Fruit fly (Drosophila melanogaster) whole organism, embryonic: ENCODE data around the gene dpr3.
A peak's percentile ranks its signal among the peaks of the same experiment; 100 is the strongest.

Experiments used
- Antp ChIP-seq: fragments of 200-800 bp; sonication (Bioruptor generic); optimal IDR thresholded peaks from 3 replicates; lab custom pipeline; 2016; ENCODE audit warnings: missing biosample characterization, missing genetic modification characterization
- Awh ChIP-seq: fragments of 200-800 bp; sonication (Bioruptor generic); IDR thresholded peaks from 2 replicates; pipeline ENCODE4, ENCODE4 v1.3.6; 2022; ENCODE audit warnings: missing biosample characterization, missing genetic modification characterization
- Bgb ChIP-seq: fragments of 200-800 bp; sonication (Bioruptor generic); IDR thresholded peaks from 2 replicates; pipeline ENCODE4 v1.3.6; 2022; ENCODE audit warnings: missing biosample characterization, missing genetic modification characterization; ENCODE audit not compliant: partially characterized antibody
- CG1024 ChIP-seq: fragments of 200-800 bp; sonication (Bioruptor generic); IDR thresholded peaks from 2 replicates; pipeline ENCODE4 v1.3.6; 2022; ENCODE audit warnings: missing biosample characterization, missing genetic modification characterization
- CG10274 ChIP-seq: fragments of 200-800 bp; sonication (Bioruptor generic); optimal IDR thresholded peaks from 3 replicates; lab custom pipeline; 2017; ENCODE audit warnings: missing biosample characterization, mild to moderate bottlenecking, missing genetic modification characterization
- CG10431 ChIP-seq: fragments of 200-800 bp; sonication (Bioruptor generic); optimal IDR thresholded peaks from 3 replicates; lab custom pipeline; 2018; ENCODE audit warnings: missing biosample characterization, mild to moderate bottlenecking, missing genetic modification characterization
- CG10462 ChIP-seq: fragments of 200-800 bp; sonication (Bioruptor generic); optimal IDR thresholded peaks from 2 replicates; lab custom pipeline; 2016; ENCODE audit warnings: missing biosample characterization, missing genetic modification characterization
- CG12299 ChIP-seq: fragments of 200-800 bp; sonication (Bioruptor generic); optimal IDR thresholded peaks from 2 replicates; lab custom pipeline; 2018; ENCODE audit warnings: missing biosample characterization, mild to moderate bottlenecking, missing genetic modification characterization
- CG14965 ChIP-seq: fragments of 200-800 bp; sonication (Bioruptor generic); optimal IDR thresholded peaks from 2 replicates; lab custom pipeline; 2016; ENCODE audit warnings: missing biosample characterization, missing genetic modification characterization, borderline replicate concordance
- CG17612 ChIP-seq: fragments of 200-800 bp; sonication (Bioruptor generic); IDR thresholded peaks from 2 replicates; pipeline ENCODE4 v1.3.6; 2022; ENCODE audit warnings: missing biosample characterization, missing genetic modification characterization
- CG17802 ChIP-seq: fragments of 200-800 bp; sonication (Bioruptor generic); optimal IDR thresholded peaks from 2 replicates; lab custom pipeline; 2018; ENCODE audit warnings: missing biosample characterization, mild to moderate bottlenecking, missing genetic modification characterization, moderate library complexity
- CG31224 ChIP-seq: fragments of 200-800 bp; sonication (Bioruptor generic); IDR thresholded peaks from 2 replicates; pipeline ENCODE4 v1.3.6; 2022; ENCODE audit warnings: missing biosample characterization, missing genetic modification characterization
- CG32772 ChIP-seq: fragments of 200-800 bp; sonication (Bioruptor generic); IDR thresholded peaks from 2 replicates; pipeline ENCODE4 v1.3.6; 2022; ENCODE audit warnings: missing biosample characterization, missing genetic modification characterization
- CG3281 ChIP-seq: fragments of 200-800 bp; sonication (Bioruptor generic); optimal IDR thresholded peaks from 3 replicates; lab custom pipeline; 2017; ENCODE audit warnings: missing biosample characterization, mild to moderate bottlenecking, missing genetic modification characterization
- CG34376 ChIP-seq: fragments of 200-800 bp; sonication (Bioruptor generic); optimal IDR thresholded peaks from 2 replicates; lab custom pipeline; 2018; ENCODE audit warnings: missing biosample characterization, mild to moderate bottlenecking, missing genetic modification characterization
- CG6654 ChIP-seq: fragments of 200-800 bp; sonication (Bioruptor generic); optimal IDR thresholded peaks from 2 replicates; lab custom pipeline; 2017; ENCODE audit warnings: missing biosample characterization, mild to moderate bottlenecking, missing genetic modification characterization
- CG7786 ChIP-seq: fragments of 200-800 bp; sonication (Bioruptor generic); optimal IDR thresholded peaks from 2 replicates; lab custom pipeline; 2016; ENCODE audit warnings: missing biosample characterization, missing genetic modification characterization
- CG9727 ChIP-seq: fragments of 200-800 bp; sonication (Bioruptor generic); optimal IDR thresholded peaks from 3 replicates; lab custom pipeline; 2017; ENCODE audit warnings: missing biosample characterization, mild to moderate bottlenecking, missing genetic modification characterization
- CG9932 ChIP-seq: fragments of 200-800 bp; sonication (Bioruptor generic); IDR thresholded peaks from 2 replicates; pipeline ENCODE4 v1.3.6; 2022; ENCODE audit warnings: missing biosample characterization, missing genetic modification characterization
- D ChIP-seq, 2 experiments: fragments of 200-800 bp in 1 of 2; fragments of >200 bp in 1 of 2; sonication (Bioruptor generic) in 1 of 2; optimal IDR thresholded peaks; 2 replicates in 1 of 2; 3 replicates in 1 of 2; lab custom pipeline; 2017; ENCODE audit warnings: mild to moderate bottlenecking in 1 of 2, missing biosample characterization in 1 of 2, missing genetic modification characterization in 1 of 2, missing genetic modification reagents in 1 of 2
- HLH4C ChIP-seq: fragments of 200-800 bp; sonication (Bioruptor generic); IDR thresholded peaks from 3 replicates; pipeline ENCODE4 v1.3.6; 2022; ENCODE audit warnings: missing biosample characterization, missing genetic modification characterization; ENCODE audit not compliant: partially characterized antibody
- Lim3 ChIP-seq: fragments of 200-800 bp; sonication (Bioruptor generic); IDR thresholded peaks from 2 replicates; pipeline ENCODE4 v1.3.6; 2022; ENCODE audit warnings: missing biosample characterization, missing genetic modification characterization
- MBD-R2 ChIP-seq: fragments of 200-800 bp; sonication (Bioruptor generic); IDR thresholded peaks from 2 replicates; pipeline ENCODE4 v1.3.6; 2022; ENCODE audit warnings: missing biosample characterization, missing genetic modification characterization
- Med ChIP-seq: fragments of 200-800 bp; sonication (Bioruptor generic); peaks from one replicate; lab custom pipeline; 2016; ENCODE audit warnings: missing biosample characterization, missing genetic modification characterization, mild to moderate bottlenecking, inconsistent platforms, moderate library complexity
- NFAT ChIP-seq: fragments of 200-800 bp; sonication (Bioruptor generic); IDR thresholded peaks from 2 replicates; pipeline ENCODE4 v1.3.6; 2022; ENCODE audit warnings: missing biosample characterization, missing genetic modification characterization
- Ptx1 ChIP-seq: fragments of 200-800 bp; sonication (Bioruptor generic); IDR thresholded peaks from 2 replicates; pipeline ENCODE4 v1.3.6; 2022; ENCODE audit warnings: missing biosample characterization, missing genetic modification characterization
- Scr ChIP-seq: fragments of 200-800 bp; sonication (Bioruptor generic); IDR thresholded peaks from 2 replicates; pipeline ENCODE4 v1.3.6; 2022; ENCODE audit warnings: missing biosample characterization, missing genetic modification characterization; ENCODE audit not compliant: partially characterized antibody
- Sox102F ChIP-seq: fragments of 200-800 bp; sonication (Bioruptor generic); optimal IDR thresholded peaks from 2 replicates; lab custom pipeline; 2018; ENCODE audit warnings: missing biosample characterization, mild to moderate bottlenecking, missing genetic modification characterization, moderate library complexity
- Sry-δ ChIP-seq: fragments of 200-800 bp; sonication (Bioruptor generic); optimal IDR thresholded peaks from 2 replicates; lab custom pipeline; 2016; ENCODE audit warnings: missing biosample characterization, missing genetic modification characterization
- YL-1 ChIP-seq: fragments of 200-800 bp; sonication (Bioruptor generic); optimal IDR thresholded peaks from 3 replicates; lab custom pipeline; 2017; ENCODE audit warnings: missing biosample characterization, mild to moderate bottlenecking, missing genetic modification characterization
- chinmo ChIP-seq: fragments of 200-800 bp; sonication (Bioruptor generic); IDR thresholded peaks from 4 replicates; pipeline ENCODE4 v1.3.6; 2022; ENCODE audit warnings: missing biosample characterization, missing genetic modification characterization; ENCODE audit not compliant: partially characterized antibody
- da ChIP-seq: fragments of 200-800 bp; sonication (Bioruptor generic); optimal IDR thresholded peaks from 2 replicates; lab custom pipeline; 2016; ENCODE audit warnings: missing biosample characterization, missing genetic modification characterization
- ftz-f1 ChIP-seq: fragments of 200-800 bp; sonication (Bioruptor generic); optimal IDR thresholded peaks from 2 replicates; lab custom pipeline; 2016; ENCODE audit warnings: missing biosample characterization, missing genetic modification characterization
- gfzf ChIP-seq: fragments of 200-800 bp; sonication (Bioruptor generic); optimal IDR thresholded peaks from 2 replicates; lab custom pipeline; 2016; ENCODE audit warnings: missing biosample characterization, mild to moderate bottlenecking, missing genetic modification characterization, moderate library complexity
- hbn ChIP-seq: fragments of 200-800 bp; sonication (Bioruptor generic); IDR thresholded peaks from 2 replicates; pipeline ENCODE4 v1.3.6; 2022; ENCODE audit warnings: missing biosample characterization, missing genetic modification characterization; ENCODE audit not compliant: partially characterized antibody
- jing ChIP-seq: fragments of 200-800 bp; sonication (Bioruptor generic); optimal IDR thresholded peaks from 2 replicates; lab custom pipeline; 2018; ENCODE audit warnings: missing biosample characterization, mild to moderate bottlenecking, missing genetic modification characterization
- kay ChIP-seq: fragments of 200-800 bp; sonication (Bioruptor generic); optimal IDR thresholded peaks from 2 replicates; lab custom pipeline; 2016; ENCODE audit warnings: missing biosample characterization, missing genetic modification characterization
- lov ChIP-seq, 2 experiments: fragments of 200-800 bp in 1 of 2; fragments of >200 bp in 1 of 2; sonication (Bioruptor generic) in 1 of 2; IDR thresholded peaks in 1 of 2; optimal IDR thresholded peaks in 1 of 2; 2 replicates in 1 of 2; 3 replicates in 1 of 2; pipeline versions ENCODE4 v1.3.6 to Lab custom; 2017 to 2022; ENCODE audit warnings: missing biosample characterization in 1 of 2, missing genetic modification characterization in 1 of 2
- onecut ChIP-seq: fragments of 200-800 bp; sonication (Bioruptor generic); IDR thresholded peaks from 2 replicates; pipeline ENCODE4 v1.3.6; 2022; ENCODE audit warnings: missing biosample characterization, missing genetic modification characterization
- phol ChIP-seq: fragments of 200-800 bp; sonication (Bioruptor generic); optimal IDR thresholded peaks from 3 replicates; lab custom pipeline; 2018; ENCODE audit warnings: missing biosample characterization, mild to moderate bottlenecking, missing genetic modification characterization, moderate library complexity
- pros ChIP-seq: fragments of 200-800 bp; sonication (Bioruptor generic); optimal IDR thresholded peaks from 3 replicates; lab custom pipeline; 2019; ENCODE audit warnings: missing biosample characterization, mild to moderate bottlenecking, missing genetic modification characterization, moderate library complexity
- repo ChIP-seq: fragments of 200-800 bp; sonication (Bioruptor generic); optimal IDR thresholded peaks from 2 replicates; lab custom pipeline; 2016; ENCODE audit warnings: missing biosample characterization, missing genetic modification characterization
- row ChIP-seq: fragments of 200-800 bp; sonication (Bioruptor generic); IDR thresholded peaks from 3 replicates; pipeline ENCODE4 v1.3.6; 2022; ENCODE audit warnings: missing biosample characterization, missing genetic modification characterization
- schlank ChIP-seq: fragments of 200-800 bp; sonication (Bioruptor generic); optimal IDR thresholded peaks from 2 replicates; lab custom pipeline; 2018; ENCODE audit warnings: missing biosample characterization, mild to moderate bottlenecking, missing genetic modification characterization
- sr ChIP-seq: fragments of 200-800 bp; sonication (Bioruptor generic); IDR thresholded peaks from 3 replicates; pipeline ENCODE4 v1.3.6; 2022; ENCODE audit warnings: missing biosample characterization, missing genetic modification characterization
- stc ChIP-seq: fragments of 200-800 bp; sonication (Bioruptor generic); IDR thresholded peaks from 2 replicates; pipeline ENCODE4 v1.3.6; 2022; ENCODE audit warnings: missing biosample characterization, missing genetic modification characterization
- tgo ChIP-seq: fragments of 200-800 bp; sonication (Bioruptor generic); IDR thresholded peaks from 3 replicates; pipeline ENCODE4 v1.3.6; 2022; ENCODE audit warnings: missing biosample characterization, missing genetic modification characterization

Gene dpr3

DNA sequence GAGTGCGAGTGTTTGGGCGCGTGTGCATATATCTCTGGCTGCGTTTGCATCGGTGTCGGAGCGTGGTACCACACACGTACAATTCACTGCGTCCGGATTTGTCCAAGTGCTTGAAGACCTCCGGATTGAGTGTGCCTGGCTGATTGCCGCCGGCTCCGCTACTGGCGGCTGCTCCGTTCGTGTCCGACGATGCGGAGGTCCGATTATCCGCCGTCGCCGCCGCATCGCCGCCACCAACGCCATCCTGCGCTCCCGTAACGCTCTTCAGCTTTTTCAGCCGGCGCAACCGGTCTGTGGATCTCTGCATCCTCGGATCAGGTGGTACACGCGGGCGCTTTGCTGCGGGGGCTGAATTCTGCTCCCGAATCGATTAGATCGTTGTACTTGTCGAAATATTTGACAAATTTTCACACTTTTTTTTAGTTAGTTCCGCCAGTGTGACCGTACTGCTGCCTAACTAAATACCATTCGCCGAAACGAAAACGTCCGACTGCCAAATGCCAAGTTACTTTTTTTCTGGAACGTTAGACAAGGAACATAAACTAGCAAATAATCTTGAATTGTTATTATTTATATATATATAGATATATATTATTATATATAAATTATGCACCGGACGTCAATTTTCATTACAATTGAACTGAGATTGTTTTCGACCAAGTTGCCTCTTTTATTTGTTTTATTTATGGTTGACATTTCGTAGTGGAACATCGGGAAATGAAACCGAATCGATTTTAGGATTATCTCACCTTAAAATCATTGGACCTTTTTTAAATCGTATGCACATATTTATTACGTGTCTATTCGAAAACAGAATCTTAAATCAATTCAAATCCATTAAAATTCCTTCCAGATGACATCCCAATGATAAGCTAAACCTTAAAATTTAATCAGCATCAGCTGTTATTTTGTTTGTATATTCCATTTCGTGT lies 35.3 kb upstream of the dpr3 start, which contains the start of gene tho2 (continued):
- TF ChIP-seq stc (GFP tag; lab: Robert Waterston, UW) (no peak), CG1024 (GFP tag; lab: Robert Waterston, UW) (peak; percentile 33; the same call in 1 of the 2 replicates), CG9932 (GFP tag; lab: Robert Waterston, UW) (no peak), Scr (GFP tag; lab: Robert Waterston, UW) (peak; percentile 40; the same call in 1 of the 2 replicates), gfzf (GFP tag; lab: Kevin White, UChicago) (peak; percentile 69), CG34376 (GFP tag; lab: Kevin White, UChicago) (no peak), CG7786 (GFP tag; lab: Kevin White, UChicago) (no peak), CG9727 (GFP tag; lab: Kevin White, UChicago) (no peak), YL-1 (peak; percentile 61), D (optimal IDR thresholded peaks at IDR 0.05; lab: Kevin White, UChicago) (no peak), D (GFP tag; optimal IDR thresholded peaks at IDR 0.05; lab: Kevin White, UChicago) (no peak), chinmo (0 out of 4 replicates have a peak, but pooled peaks have one; percentile 20), tgo (GFP tag; lab: Robert Waterston, UW) (no peak), CG10431 (GFP tag; lab: Kevin White, UChicago) (no peak), CG10274 (GFP tag; lab: Kevin White, UChicago) (no peak), onecut (GFP tag; lab: Robert Waterston, UW) (peak; percentile 68; the same call in 1 of the 2 replicates), CG14965 (GFP tag; lab: Kevin White, UChicago) (no peak), Lim3 (GFP tag; lab: Robert Waterston, UW) (no peak), Sox102F (GFP tag; lab: Kevin White, UChicago) (no peak), phol (tag; lab: Kevin White, UChicago) (peak; percentile 2), Ptx1 (GFP tag; lab: Robert Waterston, UW) (no peak), Sry-δ (GFP tag; lab: Kevin White, UChicago) (no peak), CG17802 (tag; lab: Kevin White, UChicago) (peak; percentile 49), NFAT (GFP tag; lab: Robert Waterston, UW) (no peak), Med (GFP tag; lab: Kevin White, UChicago) (peak; percentile 62), CG32772 (GFP tag; lab: Robert Waterston, UW) (0 out of 2 replicates have a peak, but pooled peaks have one; percentile 16), jing (GFP tag; lab: Kevin White, UChicago) (no peak), CG12299 (tag; lab: Kevin White, UChicago) (no peak), CG10462 (GFP tag; lab: Kevin White, UChicago) (no peak), Awh (no peak), Bgb (GFP tag; lab: Robert Waterston, UW) (no peak; the same call in 1 of the 2 replicates), kay (GFP tag; lab: Kevin White, UChicago) (no peak), Antp (no peak), HLH4C (GFP tag; lab: Robert Waterston, UW) (0 out of 3 replicates have a peak, but pooled peaks have one; percentile 17), schlank (tag; lab: Kevin White, UChicago) (no peak), MBD-R2 (GFP tag; lab: Robert Waterston, UW) (peak; percentile 61; the same call in 1 of the 2 replicates), ftz-f1 (GFP tag; lab: Kevin White, UChicago) (no peak), CG31224 (GFP tag; lab: Robert Waterston, UW) (no peak), CG3281 (no peak), lov (optimal IDR thresholded peaks at IDR 0.05; lab: Kevin White, UChicago) (no peak), lov (GFP tag; IDR thresholded peaks at IDR 0.05; lab: Robert Waterston, UW) (no peak), sr (GFP tag; lab: Robert Waterston, UW) (0 out of 3 replicates have a peak, but pooled peaks have one; percentile 20), CG17612 (GFP tag; lab: Robert Waterston, UW) (no peak), hbn (GFP tag; lab: Robert Waterston, UW) (no peak), pros (GFP tag; lab: Kevin White, UChicago) (no peak), repo (GFP tag; lab: Kevin White, UChicago) (no peak), CG6654 (GFP tag; lab: Kevin White, UChicago) (no peak), row (GFP tag; lab: Robert Waterston, UW) (peak; percentile 66), da (GFP tag; lab: Kevin White, UChicago) (no peak)
